Worm (Caenorhabditis elegans): ENCODE results near the gene col-73.

DNA sequence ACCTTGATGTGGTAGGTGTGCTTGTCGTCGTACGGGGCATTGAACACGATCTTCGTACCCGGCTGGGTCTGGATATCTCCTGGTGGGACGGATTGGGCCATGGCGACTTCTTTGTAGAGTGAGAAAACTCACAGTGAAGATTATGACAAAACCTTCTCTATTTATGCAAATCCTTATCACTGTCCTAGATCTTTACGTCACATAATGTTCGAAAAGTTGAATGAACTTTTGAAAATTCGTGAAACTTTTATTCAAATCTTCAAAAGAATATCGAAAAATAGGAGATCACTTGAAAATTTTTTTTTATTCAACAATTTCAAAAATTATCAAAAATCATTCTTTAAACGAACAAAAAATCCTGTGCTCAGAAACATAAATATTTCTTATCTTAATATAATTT lies 19.7 kb upstream of the col-73 start, which contains the start of gene msp-33:
- TF ChIP-seq ama-1 (optimal IDR thresholded peaks at IDR 0.05) (no peak), flt-1 (GFP tag; IDR thresholded peaks at IDR 0.05) (no peak), aly-1 (tag; optimal IDR thresholded peaks at IDR 0.05) (no peak)
